Worm (Caenorhabditis elegans) whole organism, mixed stage, embryonic: Measurements from ENCODE around the gene C16C8.26.

Experiments used
- M03D4.4 ChIP-seq: sonication (generic microtip); optimal IDR thresholded peaks from 2 replicates; lab custom pipeline; 2017; ENCODE audit warnings: mild to moderate bottlenecking, missing genetic modification characterization, missing compliant biosample characterization
- blmp-1 ChIP-seq: fragments of 150-350 bp; optimal IDR thresholded peaks from 2 replicates; lab custom pipeline; 2014; ENCODE audit warnings: missing biosample characterization, missing genetic modification characterization
- ceh-39 ChIP-seq: fragments of 150-350 bp; optimal IDR thresholded peaks from 2 replicates; lab custom pipeline; 2014; ENCODE audit warnings: missing biosample characterization, missing genetic modification characterization
- ceh-43 ChIP-seq: fragments of 200-800 bp; sonication (Bioruptor generic); optimal IDR thresholded peaks from 2 replicates; lab custom pipeline; 2018; ENCODE audit warnings: mild to moderate bottlenecking, missing genetic modification characterization, moderate library complexity, missing compliant biosample characterization
- ceh-83 ChIP-seq: fragments of 200-800 bp; sonication (Bioruptor generic); optimal IDR thresholded peaks from 2 replicates; lab custom pipeline; 2018; ENCODE audit warnings: mild to moderate bottlenecking, missing genetic modification characterization, missing compliant biosample characterization
- ces-1 ChIP-seq: fragments of 150-350 bp; optimal IDR thresholded peaks from 2 replicates; lab custom pipeline; 2014; ENCODE audit warnings: missing biosample characterization, missing genetic modification reagents, missing genetic modification characterization
- cnd-1 ChIP-seq: fragments of 200-800 bp; sonication (Bioruptor generic); optimal IDR thresholded peaks from 2 replicates; lab custom pipeline; 2018; ENCODE audit warnings: mild to moderate bottlenecking, missing genetic modification characterization, missing compliant biosample characterization
- drap-1 ChIP-seq: fragments of 200-800 bp; sonication (Bioruptor generic); optimal IDR thresholded peaks from 3 replicates; lab custom pipeline; 2018; ENCODE audit warnings: mild to moderate bottlenecking, missing genetic modification characterization, missing compliant biosample characterization
- elt-1 ChIP-seq: sonication (generic microtip); optimal IDR thresholded peaks from 2 replicates; lab custom pipeline; 2017; ENCODE audit warnings: missing genetic modification characterization, mild to moderate bottlenecking, missing compliant biosample characterization, antibody characterized with exemption, moderate library complexity, borderline replicate concordance; ENCODE audit not compliant: insufficient read depth
- elt-3 ChIP-seq: fragments of 150-350 bp; optimal IDR thresholded peaks from 2 replicates; lab custom pipeline; 2014; ENCODE audit warnings: missing biosample characterization, missing genetic modification characterization
- flh-1 ChIP-seq: fragments of 200-800 bp; sonication (Bioruptor generic); optimal IDR thresholded peaks from 2 replicates; lab custom pipeline; 2018; ENCODE audit warnings: mild to moderate bottlenecking, missing genetic modification characterization, moderate library complexity, missing compliant biosample characterization
- ham-2 ChIP-seq: fragments of 200-800 bp; sonication (Bioruptor generic); optimal IDR thresholded peaks from 2 replicates; lab custom pipeline; 2018; ENCODE audit warnings: mild to moderate bottlenecking, missing genetic modification characterization, missing compliant biosample characterization
- hlh-1 ChIP-seq: fragments of 150-350 bp; optimal IDR thresholded peaks from 2 replicates; lab custom pipeline; 2014; ENCODE audit warnings: missing biosample characterization, missing genetic modification reagents, missing genetic modification characterization
- lin-13 ChIP-seq: fragments of 150-350 bp; optimal IDR thresholded peaks from 2 replicates; lab custom pipeline; 2014; ENCODE audit warnings: missing biosample characterization, missing genetic modification characterization
- lin-32 ChIP-seq: fragments of 200-800 bp; sonication (Bioruptor generic); optimal IDR thresholded peaks from 2 replicates; lab custom pipeline; 2018; ENCODE audit warnings: mild to moderate bottlenecking, missing genetic modification characterization, missing compliant biosample characterization
- lsy-2 ChIP-seq: fragments of 150-350 bp; optimal IDR thresholded peaks from 2 replicates; lab custom pipeline; 2014; ENCODE audit warnings: missing biosample characterization, missing genetic modification characterization
- mab-5 ChIP-seq: fragments of 150-350 bp; optimal IDR thresholded peaks from 2 replicates; lab custom pipeline; 2014; ENCODE audit warnings: missing biosample characterization, missing genetic modification characterization
- mep-1 ChIP-seq: fragments of 150-350 bp; optimal IDR thresholded peaks from 2 replicates; lab custom pipeline; 2017; ENCODE audit warnings: missing biosample characterization, missing genetic modification reagents, missing genetic modification characterization, inconsistent platforms
- mls-2 ChIP-seq: sonication (generic microtip); optimal IDR thresholded peaks from 2 replicates; lab custom pipeline; 2016; ENCODE audit warnings: mild to moderate bottlenecking, missing genetic modification characterization, moderate library complexity, missing compliant biosample characterization
- nhr-12 ChIP-seq: fragments of 150-350 bp; optimal IDR thresholded peaks from 2 replicates; lab custom pipeline; 2014; ENCODE audit warnings: missing biosample characterization, missing genetic modification characterization
- nhr-2 ChIP-seq: fragments of 150-350 bp; optimal IDR thresholded peaks from 2 replicates; lab custom pipeline; 2014; ENCODE audit warnings: missing biosample characterization, missing genetic modification characterization
- nhr-237 ChIP-seq: fragments of 150-350 bp; optimal IDR thresholded peaks from 2 replicates; lab custom pipeline; 2014; ENCODE audit warnings: missing biosample characterization, missing genetic modification characterization
- nhr-28 ChIP-seq: fragments of 150-350 bp; optimal IDR thresholded peaks from 2 replicates; lab custom pipeline; 2014; ENCODE audit warnings: missing biosample characterization, missing genetic modification characterization
- nhr-76 ChIP-seq: sonication (generic microtip); optimal IDR thresholded peaks from 2 replicates; lab custom pipeline; 2017; ENCODE audit warnings: missing biosample characterization, missing genetic modification characterization
- pha-4 ChIP-seq: fragments of 150-350 bp; optimal IDR thresholded peaks from 2 replicates; lab custom pipeline; 2018; ENCODE audit warnings: missing biosample characterization, missing genetic modification reagents, missing genetic modification characterization
- sem-2 ChIP-seq: fragments of 200-800 bp; sonication (Bioruptor generic); optimal IDR thresholded peaks from 2 replicates; lab custom pipeline; 2018; ENCODE audit warnings: mild to moderate bottlenecking, missing genetic modification characterization, missing compliant biosample characterization
- snpc-4 ChIP-seq: fragments of 150-350 bp; optimal IDR thresholded peaks from 2 replicates; lab custom pipeline; 2014; ENCODE audit warnings: missing biosample characterization, missing genetic modification characterization
- sptf-1 ChIP-seq: sonication (generic microtip); optimal IDR thresholded peaks from 2 replicates; lab custom pipeline; 2017; ENCODE audit warnings: mild to moderate bottlenecking, missing genetic modification characterization, moderate library complexity, missing compliant biosample characterization
- tbx-8 ChIP-seq: fragments of 200-800 bp; sonication (Bioruptor generic); optimal IDR thresholded peaks from 2 replicates; lab custom pipeline; 2018; ENCODE audit warnings: mild to moderate bottlenecking, missing genetic modification characterization, moderate library complexity, missing compliant biosample characterization
- unc-120 ChIP-seq: sonication (generic microtip); optimal IDR thresholded peaks from 2 replicates; lab custom pipeline; 2017; ENCODE audit warnings: missing genetic modification characterization, missing compliant biosample characterization; ENCODE audit not compliant: poor library complexity, severe bottlenecking
- unc-39 ChIP-seq: fragments of 150-350 bp; optimal IDR thresholded peaks from 2 replicates; lab custom pipeline; 2014; ENCODE audit warnings: missing biosample characterization, missing genetic modification characterization
- unc-62 ChIP-seq: fragments of 150-350 bp; optimal IDR thresholded peaks from 2 replicates; lab custom pipeline; 2014; ENCODE audit warnings: missing biosample characterization, missing genetic modification reagents, missing genetic modification characterization
- zip-8 ChIP-seq: fragments of 150-350 bp; optimal IDR thresholded peaks from 2 replicates; lab custom pipeline; 2014; ENCODE audit warnings: missing biosample characterization, missing genetic modification characterization
- ztf-11 ChIP-seq: fragments of 150-350 bp; optimal IDR thresholded peaks from 2 replicates; lab custom pipeline; 2014; ENCODE audit warnings: missing biosample characterization, missing genetic modification characterization

Gene C16C8.26

ce11 chrII:3434893-3435503, 23.1 kb downstream of the C16C8.26 start:
- no peak for TF ChIP-seq lsy-2 (tag; lab: Kevin White, UChicago)
- TF ChIP-seq ztf-11 (tag; lab: Kevin White, UChicago): no peak
- no peak for TF ChIP-seq elt-3 (tag; lab: Kevin White, UChicago)
- no peak for TF ChIP-seq mab-5 (tag; lab: Kevin White, UChicago)
- no peak for TF ChIP-seq elt-1 (tag; lab: Kevin White, UChicago)
- no peak for TF ChIP-seq tbx-8 (GFP tag; lab: Kevin White, UChicago)

DNA sequence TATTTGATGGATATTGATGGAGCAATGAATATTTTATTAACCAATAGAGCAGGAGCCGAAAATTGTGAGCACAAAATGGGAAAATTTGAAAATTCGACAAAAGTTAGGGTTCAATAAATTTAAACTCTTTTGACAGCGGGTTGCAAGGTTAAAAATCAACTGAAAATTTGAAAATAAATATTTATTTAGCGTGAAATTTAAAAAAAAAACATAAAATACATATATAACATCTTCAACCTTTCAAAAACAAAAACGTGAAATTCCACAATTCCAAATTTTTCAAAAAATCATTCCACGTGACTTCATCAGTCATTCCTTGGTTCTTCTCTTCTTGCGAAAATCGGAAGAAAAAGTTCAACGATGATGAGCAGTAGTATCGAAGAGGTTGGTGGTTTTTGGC, 28.7 kb downstream of the C16C8.26 start, which contains the start of gene C16C8.18:
Gene C16C8.18, plus strand, starts transcription at position 301 of the 400 bp plus-strand sequence.
- TF ChIP-seq mep-1 (tag; lab: Kevin White, UChicago) (no peak), snpc-4 (tag; lab: Kevin White, UChicago) (no peak), sptf-1 (tag; lab: Kevin White, UChicago) (no peak), unc-62 (GFP tag; lab: Kevin White, UChicago) (no peak), pha-4 (tag; lab: Kevin White, UChicago) (no peak), ztf-11 (tag; lab: Kevin White, UChicago) (no peak), nhr-12 (tag; lab: Kevin White, UChicago) (no peak), ceh-43 (no peak), M03D4.4 (tag; lab: Kevin White, UChicago) (no peak), hlh-1 (no peak), nhr-237 (tag; lab: Kevin White, UChicago) (no peak), flh-1 (GFP tag; lab: Kevin White, UChicago) (no peak), mab-5 (tag; lab: Kevin White, UChicago) (no peak), blmp-1 (no peak), nhr-2 (tag; lab: Kevin White, UChicago) (no peak), ces-1 (GFP tag; lab: Kevin White, UChicago) (no peak)
- TF ChIP-seq, all 35 proteins: peak for 0

DNA sequence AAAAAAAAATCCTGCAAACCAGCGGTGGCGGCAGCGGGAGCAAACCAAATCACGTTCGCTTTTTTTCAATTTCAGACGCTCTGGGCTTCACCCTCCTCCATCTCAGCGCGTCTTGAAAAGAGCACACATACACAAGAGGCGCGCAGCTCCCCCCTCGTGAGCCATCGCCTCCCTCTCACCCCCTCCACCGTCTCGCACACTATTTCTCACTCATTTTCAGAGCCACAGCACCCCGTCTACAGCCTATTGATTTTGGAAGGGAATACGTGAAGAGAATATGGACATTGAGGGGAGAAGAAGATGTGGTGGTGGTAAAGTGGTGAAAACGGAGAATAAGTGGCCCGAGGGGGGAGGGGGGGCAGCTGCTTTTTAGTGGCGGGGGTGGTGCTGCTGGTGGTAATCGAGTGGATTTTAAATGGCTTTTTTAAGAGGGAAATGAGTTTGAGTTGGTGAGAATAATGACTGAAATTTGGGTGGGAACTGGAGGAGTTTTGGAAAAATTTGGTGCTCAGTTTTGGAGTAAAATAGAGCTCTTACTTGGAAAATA, 29.9 kb downstream of the C16C8.26 start:
- TF ChIP-seq nhr-28 (no peak), zip-8 (tag; lab: Kevin White, UChicago) (no peak), unc-39 (no peak), ceh-39 (tag; lab: Kevin White, UChicago) (no peak), pha-4 (tag; lab: Kevin White, UChicago) (no peak), ces-1 (GFP tag; lab: Kevin White, UChicago) (peak; percentile 71), lin-13 (tag; lab: Kevin White, UChicago) (no peak), mls-2 (tag; lab: Kevin White, UChicago) (no peak), sptf-1 (tag; lab: Kevin White, UChicago) (peak; percentile 16)

- no peak for TF ChIP-seq elt-3 (tag; lab: Kevin White, UChicago)
- TF ChIP-seq lin-13 (tag; lab: Kevin White, UChicago): no peak
- TF ChIP-seq ceh-43: no peak
- TF ChIP-seq lin-32: no peak
- no peak for TF ChIP-seq nhr-2 (tag; lab: Kevin White, UChicago)
- TF ChIP-seq elt-1 (tag; lab: Kevin White, UChicago): no peak
- no peak for TF ChIP-seq snpc-4 (tag; lab: Kevin White, UChicago)
- no peak for TF ChIP-seq drap-1 (GFP tag; lab: Kevin White, UChicago)
- TF ChIP-seq lsy-2 (tag; lab: Kevin White, UChicago): no peak
- TF ChIP-seq nhr-12 (tag; lab: Kevin White, UChicago): no peak
- no peak for TF ChIP-seq nhr-237 (tag; lab: Kevin White, UChicago)
- TF ChIP-seq unc-62 (GFP tag; lab: Kevin White, UChicago): no peak
- TF ChIP-seq nhr-76 (tag; lab: Kevin White, UChicago): no peak
- TF ChIP-seq mab-5 (tag; lab: Kevin White, UChicago): no peak
- no peak for TF ChIP-seq M03D4.4 (tag; lab: Kevin White, UChicago)
- TF ChIP-seq ceh-83 (GFP tag; lab: Kevin White, UChicago): no peak
- TF ChIP-seq, all 35 proteins: peak for 0
Observed at ce11 chrII:3425433-3425832, 32.7 kb downstream of the C16C8.26 start, which contains the start of gene nep-11. nep-11 (minus strand) TSS chrII:3425533.

- TF ChIP-seq ceh-39 (tag; lab: Kevin White, UChicago) (no peak), nhr-12 (tag; lab: Kevin White, UChicago) (no peak), unc-120 (no peak), blmp-1 (no peak), lin-32 (no peak), sem-2 (GFP tag; lab: Kevin White, UChicago) (no peak), ham-2 (GFP tag; lab: Kevin White, UChicago) (no peak), mls-2 (tag; lab: Kevin White, UChicago) (no peak), nhr-237 (tag; lab: Kevin White, UChicago) (no peak), ztf-11 (tag; lab: Kevin White, UChicago) (no peak), cnd-1 (no peak)
- TF ChIP-seq, all 35 proteins: peak for 0
Observed at ce11 chrII:3422938-3423337, 35.2 kb downstream of the C16C8.26 start.
